Worm (Caenorhabditis elegans): ENCODE measurements around the gene ZK287.7.

- TF ChIP-seq lin-13 (GFP tag; optimal IDR thresholded peaks at IDR 0.05): no peak
- TF ChIP-seq elt-1 (tag; optimal IDR thresholded peaks at IDR 0.05): no peak
- peak; percentile 55 for TF ChIP-seq fos-1 (tag; optimal IDR thresholded peaks at IDR 0.05)
- no peak for TF ChIP-seq aly-2 (tag; optimal IDR thresholded peaks at IDR 0.05)
- TF ChIP-seq blmp-1 (tag; optimal IDR thresholded peaks at IDR 0.05; ENCODE audit: insufficient read depth): peak; percentile 98
- no peak for TF ChIP-seq ztf-11 (tag; optimal IDR thresholded peaks at IDR 0.05)
- no peak for TF ChIP-seq Y55F3AM.14 (GFP tag; optimal IDR thresholded peaks at IDR 0.05)
These were observed 2.1 kb upstream of the ZK287.7 start for ce11 chrV:9690728-9691127.

All from whole organism, L2 larva.